Worm (Caenorhabditis elegans) whole organism, L4 larva: ENCODE measurements around the gene srh-248.
"Not testable (repeated sequence)": the region's sequence is repeated elsewhere in the genome, so short reads cannot be mapped to it uniquely, and the experiment has no call there.

Experiments used
- F44E2.7 ChIP-seq: fragments of 200-800 bp; sonication (Bioruptor generic); IDR thresholded peaks from 2 replicates; pipeline ENCODE4 v2.1.2; 2022; ENCODE audit warnings: missing genetic modification characterization, missing compliant biosample characterization
- F49E8.2 ChIP-seq: sonication (generic microtip); optimal IDR thresholded peaks from 2 replicates; lab custom pipeline; 2016; ENCODE audit warnings: missing compliant biosample characterization, mild to moderate bottlenecking, missing genetic modification characterization, borderline replicate concordance
- T20F7.1 ChIP-seq: fragments of 200-800 bp; sonication (Bioruptor generic); optimal IDR thresholded peaks from 2 replicates; lab custom pipeline; 2018; ENCODE audit warnings: mild to moderate bottlenecking, missing genetic modification characterization, missing compliant biosample characterization
- ZK337.2 ChIP-seq: fragments of 200-800 bp; sonication (Bioruptor generic); IDR thresholded peaks from 2 replicates; pipeline ENCODE4 v1.3.6; 2022; ENCODE audit warnings: missing genetic modification reagents, missing genetic modification characterization, missing compliant biosample characterization
- ceh-20 ChIP-seq: fragments of 200-800 bp; sonication (Bioruptor generic); IDR thresholded peaks from 2 replicates; pipeline ENCODE4 v1.3.6; 2022; ENCODE audit warnings: missing genetic modification reagents, missing genetic modification characterization, missing compliant biosample characterization
- ceh-82 ChIP-seq: sonication (generic microtip); optimal IDR thresholded peaks from 2 replicates; lab custom pipeline; 2017; ENCODE audit warnings: missing biosample characterization, missing genetic modification characterization
- daf-16 ChIP-seq, 3 experiments: sonication (generic microtip); optimal IDR thresholded peaks; 2 replicates each; lab custom pipeline; 2016 to 2017; ENCODE audit warnings: missing genetic modification characterization in 3 of 3, missing genetic modification reagents in 3 of 3, mild to moderate bottlenecking in 2 of 3, missing compliant biosample characterization in 2 of 3, missing biosample characterization in 1 of 3, moderate library complexity in 1 of 3
- daf-8 ChIP-seq: fragments of 200-800 bp; sonication (Bioruptor generic); IDR thresholded peaks from 2 replicates; pipeline ENCODE4 v1.3.6; 2022; ENCODE audit warnings: missing genetic modification characterization, missing compliant biosample characterization
- dpl-1 ChIP-seq: fragments of 150-350 bp; optimal IDR thresholded peaks from 2 replicates; lab custom pipeline; 2014; ENCODE audit warnings: missing biosample characterization, missing genetic modification reagents, missing genetic modification characterization
- duxl-1 ChIP-seq: sonication (generic microtip); optimal IDR thresholded peaks from 2 replicates; lab custom pipeline; 2016; ENCODE audit warnings: mild to moderate bottlenecking, missing genetic modification characterization, moderate library complexity, missing compliant biosample characterization; ENCODE audit not compliant: poor library complexity
- hif-1 ChIP-seq, 2 experiments: sonication (generic microtip); optimal IDR thresholded peaks; 2 replicates each; lab custom pipeline; 2016 to 2017; ENCODE audit warnings: missing compliant biosample characterization in 2 of 2, missing genetic modification characterization in 2 of 2, missing genetic modification reagents in 2 of 2, missing genotype in 2 of 2, mild to moderate bottlenecking in 1 of 2
- hmg-1.1 ChIP-seq: fragments of 200-800 bp; sonication (Bioruptor generic); IDR thresholded peaks from 2 replicates; pipeline ENCODE4 v1.3.6; 2022; ENCODE audit warnings: missing genetic modification reagents, missing genetic modification characterization, missing compliant biosample characterization
- lim-7 ChIP-seq: fragments of 200-800 bp; sonication (Bioruptor generic); IDR thresholded peaks from 2 replicates; pipeline ENCODE4 v1.3.6; 2022; ENCODE audit warnings: missing genetic modification characterization, missing compliant biosample characterization
- lin-1 ChIP-seq: fragments of 200-800 bp; sonication (Bioruptor generic); IDR thresholded peaks from 2 replicates; pipeline ENCODE4 v1.3.6; 2022; ENCODE audit warnings: missing genetic modification reagents, missing genetic modification characterization, missing compliant biosample characterization
- lin-38 ChIP-seq: fragments of 200-800 bp; sonication (Bioruptor generic); IDR thresholded peaks from 2 replicates; pipeline ENCODE4 v1.3.6; 2022; ENCODE audit warnings: missing genetic modification reagents, missing genetic modification characterization, missing compliant biosample characterization
- lsy-2 ChIP-seq, 2 experiments: fragments of 150-350 bp in 1 of 2; sonication (generic microtip) in 1 of 2; optimal IDR thresholded peaks; 2 replicates each; lab custom pipeline; 2014 to 2017; ENCODE audit warnings: missing biosample characterization in 2 of 2, missing genetic modification characterization in 2 of 2
- mdl-1 ChIP-seq, 2 experiments: fragments of 150-350 bp in 1 of 2; sonication (generic microtip) in 1 of 2; optimal IDR thresholded peaks; 2 replicates each; lab custom pipeline; 2014 to 2017; ENCODE audit warnings: missing biosample characterization in 2 of 2, missing genetic modification characterization in 2 of 2
- mdt-29 ChIP-seq: fragments of 200-800 bp; sonication (Bioruptor generic); IDR thresholded peaks from 2 replicates; pipeline ENCODE4 v1.3.6; 2022; ENCODE audit warnings: missing genetic modification reagents, missing genetic modification characterization, missing compliant biosample characterization
- mes-2 ChIP-seq: sonication (generic microtip); optimal IDR thresholded peaks from 2 replicates; lab custom pipeline; 2016; ENCODE audit warnings: missing genotype, mild to moderate bottlenecking, missing genetic modification characterization, missing compliant biosample characterization; ENCODE audit not compliant: poor library complexity, severe bottlenecking
- mxl-2 ChIP-seq: fragments of 200-800 bp; sonication (Bioruptor generic); conservative IDR thresholded peaks from 2 replicates; pipeline ENCODE4 v1.3.6; 2022; ENCODE audit warnings: missing genetic modification reagents, missing genetic modification characterization, missing compliant biosample characterization
- nhr-10 ChIP-seq: fragments of 150-350 bp; optimal IDR thresholded peaks from 2 replicates; lab custom pipeline; 2014; ENCODE audit warnings: missing biosample characterization, missing genetic modification characterization
- nhr-11 ChIP-seq: fragments of 150-350 bp; optimal IDR thresholded peaks from 2 replicates; lab custom pipeline; 2014; ENCODE audit warnings: missing biosample characterization, missing genetic modification characterization
- nhr-77 ChIP-seq: fragments of 150-350 bp; optimal IDR thresholded peaks from 2 replicates; lab custom pipeline; 2014; ENCODE audit warnings: missing biosample characterization, missing genetic modification characterization
- pqm-1 ChIP-seq: sonication (generic microtip); optimal IDR thresholded peaks from 2 replicates; lab custom pipeline; 2017; ENCODE audit warnings: missing biosample characterization, missing genetic modification characterization
- set-16 ChIP-seq: fragments of 200-800 bp; sonication (Bioruptor generic); IDR thresholded peaks from 2 replicates; pipeline ENCODE4 v1.3.6; 2022; ENCODE audit warnings: missing genetic modification reagents, missing genetic modification characterization, missing compliant biosample characterization
- spr-3 ChIP-seq: fragments of 200-800 bp; sonication (Bioruptor generic); optimal IDR thresholded peaks from 2 replicates; lab custom pipeline; 2018; ENCODE audit warnings: mild to moderate bottlenecking, missing genetic modification characterization, missing compliant biosample characterization
- tra-1 ChIP-seq: fragments of 200-800 bp; sonication (Bioruptor generic); IDR thresholded peaks from 2 replicates; pipeline ENCODE4 v1.3.6; 2022; ENCODE audit warnings: missing genetic modification reagents, missing genetic modification characterization, missing compliant biosample characterization
- unc-62 ChIP-seq, 3 experiments: fragments of 150-350 bp in 1 of 3; sonication (generic microtip); optimal IDR thresholded peaks in 2 of 3; peaks in 1 of 3; 1 replicate in 1 of 3; 2 replicates in 2 of 3; lab custom pipeline; 2014 to 2017; ENCODE audit warnings: missing biosample characterization in 3 of 3, missing genetic modification characterization in 3 of 3, missing genetic modification reagents in 3 of 3, missing genotype in 1 of 3
- vab-7 ChIP-seq: fragments of 200-800 bp; sonication (Bioruptor generic); IDR thresholded peaks from 2 replicates; pipeline ENCODE4 v1.3.6; 2022; ENCODE audit warnings: missing genetic modification reagents, missing genetic modification characterization, missing compliant biosample characterization
- zip-11 ChIP-seq: fragments of 200-800 bp; sonication (Bioruptor generic); IDR thresholded peaks from 2 replicates; pipeline ENCODE4 v1.3.6; 2022; ENCODE audit warnings: missing genetic modification characterization, missing compliant biosample characterization

The srh-248 gene

DNA sequence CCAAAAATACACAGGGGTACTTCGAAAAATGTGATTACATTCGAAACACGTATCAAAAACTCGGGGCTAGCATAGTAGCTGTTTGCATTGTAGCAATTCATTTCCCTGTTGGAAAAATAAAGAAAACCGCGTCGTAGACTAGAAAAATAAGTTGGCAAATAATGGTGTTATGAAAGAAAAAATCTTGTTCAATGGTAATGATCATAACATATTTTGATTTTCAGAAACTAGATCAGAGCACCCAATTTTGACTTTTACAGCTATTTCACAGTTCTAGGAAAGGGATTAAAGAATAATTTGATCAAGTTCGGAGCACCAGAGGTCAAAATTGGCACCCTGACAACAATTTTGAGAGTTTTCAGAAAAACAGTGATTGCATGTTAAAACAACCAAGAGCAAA, at the start of gene srh-248:
TSS of gene srh-248 (minus strand) at position 101 of the 400 bp plus-strand sequence.
- not testable (repeated sequence) for TF ChIP-seq set-16 (GFP tag; lab: Robert Waterston, UW); spr-3 (GFP tag; lab: Kevin White, UChicago); tra-1 (GFP tag; lab: Robert Waterston, UW)

DNA sequence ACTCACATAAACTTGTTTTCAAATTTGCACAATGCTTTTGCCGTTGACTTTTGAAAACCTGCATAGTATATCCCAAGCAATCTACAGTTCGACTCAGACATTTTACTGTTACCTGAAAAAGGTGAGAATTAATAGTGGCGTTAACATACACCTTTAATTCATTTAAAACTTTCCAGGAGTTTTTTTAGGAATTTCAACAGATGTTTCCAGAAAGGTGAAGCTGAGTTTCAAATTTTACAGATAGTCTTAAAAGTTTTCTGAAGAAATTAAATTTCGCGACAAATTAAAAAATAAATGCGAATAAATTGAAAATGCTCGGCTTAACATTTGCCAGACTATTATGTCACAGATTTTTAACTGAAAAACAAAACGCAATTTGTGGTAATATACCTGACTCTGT, 44.5 kb upstream of the srh-248 start, which contains the start of gene srw-119:
TSS of gene srw-119 (minus strand) at position 101 of the 400 bp plus-strand sequence.
- TF ChIP-seq T20F7.1 (GFP tag; lab: Kevin White, UChicago) = no peak
- no peak for TF ChIP-seq daf-8 (GFP tag; lab: Robert Waterston, UW)
- TF ChIP-seq ceh-20 (GFP tag; lab: Robert Waterston, UW) = no peak
- no peak for TF ChIP-seq mxl-2
- no peak for TF ChIP-seq zip-11 (GFP tag; lab: Robert Waterston, UW)
- no peak for TF ChIP-seq vab-7 (GFP tag; lab: Robert Waterston, UW)
- no peak for TF ChIP-seq hif-1 (tag; optimal IDR thresholded peaks at IDR 0.05; lab: Kevin White, UChicago)
- TF ChIP-seq ZK337.2 (GFP tag; lab: Robert Waterston, UW) = no peak
- TF ChIP-seq lin-1 (GFP tag; lab: Robert Waterston, UW) = no peak
- no peak for TF ChIP-seq lsy-2 (tag; optimal IDR thresholded peaks at IDR 0.05; lab: Kevin White, UChicago)

ce11 chrV:2996105-2996504, 40.9 kb upstream of the srh-248 start, which contains the start of gene srw-120:
srw-120 (minus strand) TSS chrV:2996205.
- TF ChIP-seq nhr-11 (no peak), lim-7 (GFP tag; lab: Robert Waterston, UW) (no peak), pqm-1 (no peak), lsy-2 (tag; optimal IDR thresholded peaks at IDR 0.05; lab: Kevin White, UChicago) (no peak), dpl-1 (GFP tag; lab: Kevin White, UChicago) (no peak), mes-2 (tag; lab: Kevin White, UChicago) (no peak), nhr-77 (tag; lab: Kevin White, UChicago) (no peak), duxl-1 (tag; lab: Kevin White, UChicago) (no peak), F49E8.2 (no peak), hif-1 (tag; optimal IDR thresholded peaks at IDR 0.05; lab: Kevin White, UChicago) (no peak), tra-1 (GFP tag; lab: Robert Waterston, UW) (no peak), nhr-10 (tag; lab: Kevin White, UChicago) (no peak)

DNA sequence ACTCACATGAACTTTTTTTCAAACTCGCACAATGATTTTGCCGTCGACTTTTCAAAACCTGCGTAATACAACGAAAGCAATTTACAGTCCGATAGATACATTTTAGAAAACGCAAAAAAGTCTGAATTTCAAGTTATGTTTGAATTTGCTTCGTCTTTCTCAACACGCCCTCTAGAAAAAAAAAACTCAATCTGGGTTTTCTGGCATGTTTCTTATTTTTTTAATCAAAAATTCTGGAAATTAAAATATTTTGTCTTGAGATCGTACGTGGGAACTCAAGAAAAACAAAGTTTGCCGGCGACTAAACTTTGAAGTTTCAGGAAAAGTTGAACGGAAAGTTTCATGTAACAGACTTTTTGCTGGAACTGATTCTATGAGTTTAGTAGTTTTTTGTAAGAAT, 38.6 kb upstream of the srh-248 start, which contains the start of gene srw-115:
TSS of gene srw-115 (minus strand) at position 101 of the 400 bp plus-strand sequence.
- TF ChIP-seq nhr-77 (tag; lab: Kevin White, UChicago) = no peak

DNA sequence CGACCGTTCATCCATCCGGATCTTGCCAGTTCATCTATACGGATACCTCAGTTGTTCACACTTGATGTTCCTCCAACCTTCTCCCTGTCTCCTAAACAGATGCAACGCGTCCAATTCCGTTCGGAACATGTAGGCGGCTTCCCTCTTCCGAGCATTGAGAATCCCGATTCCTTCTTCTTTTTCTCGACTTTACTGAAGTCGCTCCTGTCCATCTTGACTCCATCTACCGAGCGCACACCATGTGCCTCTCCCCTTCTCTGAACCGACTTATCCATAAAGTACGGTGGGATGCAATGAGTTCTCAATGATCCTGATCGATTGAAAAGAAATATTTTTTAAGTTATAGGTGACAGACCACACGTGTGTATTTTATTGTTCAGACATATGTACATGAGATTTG, 36.8 kb upstream of the srh-248 start:
- TF ChIP-seq lsy-2 (tag; optimal IDR thresholded peaks at IDR 0.05; lab: Kevin White, UChicago) (no peak), unc-62 (GFP tag; optimal IDR thresholded peaks at IDR 0.05 in 1 of 2; lab: Kevin White, UChicago) (peak in 1 of 2 experiments; percentile 97), unc-62 (tag; optimal IDR thresholded peaks at IDR 0.05; lab: Kevin White, UChicago) (no peak)

DNA sequence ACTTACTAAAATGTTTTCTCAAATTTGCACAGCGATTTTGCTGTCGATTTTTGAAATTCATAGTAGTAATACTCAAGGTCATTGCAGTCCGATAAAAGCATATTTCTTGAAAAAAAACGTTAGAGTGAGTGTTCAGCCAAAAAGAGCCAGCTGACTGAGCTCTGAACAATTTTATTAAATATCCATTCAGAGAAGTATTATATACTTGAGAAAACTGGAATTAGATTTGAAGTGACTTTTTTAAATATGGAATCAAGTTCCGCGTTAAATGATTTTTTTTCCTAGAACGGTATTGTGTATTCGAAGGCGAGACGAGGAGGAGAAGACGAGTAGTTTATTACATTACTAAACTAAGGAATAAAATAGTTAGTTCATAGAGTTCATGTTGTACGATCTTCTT, 36.2 kb upstream of the srh-248 start, which contains the start of gene srw-121:
TSS of gene srw-121 (minus strand) at position 101 of the 400 bp plus-strand sequence.
- TF ChIP-seq F44E2.7 = no peak
- no peak for TF ChIP-seq lin-38
- TF ChIP-seq daf-16 (GFP tag; optimal IDR thresholded peaks at IDR 0.05; lab: Kevin White, UChicago) = no peak
- TF ChIP-seq daf-16 (tag; optimal IDR thresholded peaks at IDR 0.05; lab: Kevin White, UChicago) = no peak
- no peak for TF ChIP-seq mdl-1 (tag; optimal IDR thresholded peaks at IDR 0.05; lab: Kevin White, UChicago)
- TF ChIP-seq ceh-82 (tag; lab: Kevin White, UChicago) = no peak
- TF ChIP-seq hmg-1.1 = no peak
- no peak for TF ChIP-seq mdt-29 (GFP tag; lab: Robert Waterston, UW)
